Fruit fly (Drosophila melanogaster): ENCODE measurements around the gene Ddc.

Gene Ddc

DNA sequence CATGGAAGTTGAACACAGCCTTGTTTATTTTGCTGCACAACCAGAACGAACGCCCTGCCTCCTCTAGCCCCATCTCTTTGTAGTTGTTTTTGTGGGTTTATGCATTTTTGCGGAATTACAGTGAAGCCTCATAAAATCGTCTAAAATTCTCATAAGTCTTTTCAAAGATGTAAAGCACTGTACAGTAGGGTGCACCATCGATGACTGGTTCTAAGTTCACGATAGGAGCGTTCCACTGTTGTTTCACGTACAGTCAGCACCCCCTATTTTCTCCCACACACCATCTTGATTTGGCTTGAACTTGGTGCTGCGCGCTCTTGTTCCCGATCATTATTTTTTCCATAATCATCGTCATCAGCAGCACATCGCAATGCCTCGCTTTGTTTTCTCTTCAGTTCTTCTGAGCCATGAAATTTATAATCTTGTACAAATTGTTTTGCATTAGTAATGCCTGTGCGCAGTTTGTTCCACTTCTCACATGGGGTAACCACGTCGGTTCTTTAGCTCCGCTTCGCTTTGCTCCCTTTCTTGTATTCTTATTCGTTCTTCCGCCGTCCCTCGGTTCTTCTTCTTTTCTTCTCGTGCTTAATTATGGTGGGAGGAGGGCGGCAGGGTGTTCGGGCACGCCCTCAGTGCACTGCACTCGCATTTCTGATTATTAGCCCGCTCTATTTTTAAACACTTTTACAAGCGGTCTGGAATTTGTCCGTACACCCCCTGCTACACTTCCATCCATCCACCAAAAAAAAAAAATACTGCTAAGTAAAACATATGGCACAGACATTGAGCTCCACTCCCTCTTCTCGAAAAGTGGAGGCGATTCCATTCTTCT is 43.3 kb upstream of the Ddc start:
- TF ChIP-seq ey (GFP tag; optimal IDR thresholded peaks at IDR 0.05) (no peak), foxo (GFP tag; optimal IDR thresholded peaks at IDR 0.05) (peak in 1 of 2 experiments; percentile 17), h (GFP tag; optimal IDR thresholded peaks at IDR 0.05) (no peak), woc (GFP tag; optimal IDR thresholded peaks at IDR 0.05) (peak; percentile 34), HLH106 (tag; optimal IDR thresholded peaks at IDR 0.05) (peak; percentile 3), jim (GFP tag; optimal IDR thresholded peaks at IDR 0.05) (no peak), fru (GFP tag; optimal IDR thresholded peaks at IDR 0.05) (peak; percentile 24), OdsH (GFP tag; optimal IDR thresholded peaks at IDR 0.05) (peak; percentile 18), rgr (GFP tag; optimal IDR thresholded peaks at IDR 0.05) (no peak), Dfd (GFP tag; optimal IDR thresholded peaks at IDR 0.05) (no peak), psq (GFP tag; optimal IDR thresholded peaks at IDR 0.05) (peak; percentile 87), CG9705 (GFP tag; optimal IDR thresholded peaks at IDR 0.05) (no peak), Hr83 (GFP tag; optimal IDR thresholded peaks at IDR 0.05; ENCODE audit: poor library complexity, severe bottlenecking) (no peak)

DNA sequence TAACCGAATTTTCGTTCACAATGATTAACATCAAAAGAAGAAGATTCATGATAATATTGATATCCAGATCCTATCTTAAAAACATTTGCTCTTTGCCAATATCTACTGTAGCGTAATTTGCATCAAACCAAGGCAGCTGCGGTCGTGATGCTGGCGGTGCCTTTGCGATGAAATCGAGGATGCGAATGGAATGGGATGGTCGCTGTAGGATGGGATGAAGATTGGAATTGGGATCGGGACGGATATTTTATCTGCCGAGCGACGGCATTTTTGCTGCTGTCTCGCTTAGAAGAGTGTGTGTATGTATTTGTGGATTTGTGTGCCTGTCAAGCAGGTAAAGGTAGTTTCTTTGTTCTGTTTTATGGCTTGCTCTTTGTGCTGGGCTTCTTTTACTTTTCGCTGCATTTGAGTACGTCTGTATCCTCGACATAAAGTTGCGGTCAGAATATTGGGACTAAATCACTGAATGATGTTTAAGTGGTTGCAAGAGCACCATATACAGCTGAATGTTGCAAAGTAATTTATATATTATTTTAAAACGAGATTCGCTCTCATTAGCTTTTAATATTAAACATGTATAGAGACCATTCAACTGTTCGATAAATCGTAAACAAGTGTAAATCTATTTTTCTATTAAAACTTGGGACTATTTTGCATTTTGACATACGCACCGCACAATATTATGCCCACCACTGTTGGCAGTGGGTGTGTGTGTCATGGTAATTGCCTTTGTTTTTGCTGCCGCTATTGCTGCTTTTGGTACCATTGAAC is 42.4 kb upstream of the Ddc start:
- TF ChIP-seq dsf (GFP tag; optimal IDR thresholded peaks at IDR 0.05; ENCODE audit: borderline replicate concordance) (no peak), Mio (GFP tag; optimal IDR thresholded peaks at IDR 0.05) (no peak), jim (GFP tag; optimal IDR thresholded peaks at IDR 0.05) (no peak), tai (GFP tag; optimal IDR thresholded peaks at IDR 0.05) (peak; percentile 35), psq (GFP tag; optimal IDR thresholded peaks at IDR 0.05) (peak; percentile 86), rgr (GFP tag; optimal IDR thresholded peaks at IDR 0.05) (peak; percentile 55), sage (GFP tag; optimal IDR thresholded peaks at IDR 0.05) (peak; percentile 58), Sp1 (GFP tag; optimal IDR thresholded peaks at IDR 0.05) (peak; percentile 42), lola (GFP tag; optimal IDR thresholded peaks at IDR 0.05) (no peak), h (GFP tag; optimal IDR thresholded peaks at IDR 0.05) (peak; percentile 58), dmrt93B (GFP tag; optimal IDR thresholded peaks at IDR 0.05) (peak; percentile 2), CG32264 (GFP tag; optimal IDR thresholded peaks at IDR 0.05) (peak; percentile 28), HLH106 (tag; optimal IDR thresholded peaks at IDR 0.05) (peak; percentile 48), foxo (GFP tag; optimal IDR thresholded peaks at IDR 0.05) (peak in 1 of 2 experiments; percentile 61), GATAd (GFP tag; optimal IDR thresholded peaks at IDR 0.05) (no peak), Dif (GFP tag; optimal IDR thresholded peaks at IDR 0.05; ENCODE audit: partially characterized antibody) (no peak), Hnf4 (GFP tag; optimal IDR thresholded peaks at IDR 0.05) (peak; percentile 35), br (GFP tag; optimal IDR thresholded peaks at IDR 0.05) (peak; percentile 41), fru (GFP tag; optimal IDR thresholded peaks at IDR 0.05) (peak; percentile 62), brk (GFP tag; optimal IDR thresholded peaks at IDR 0.05) (peak; percentile 68), dl (GFP tag; optimal IDR thresholded peaks at IDR 0.05; ENCODE audit: insufficient read depth in 1 of 2, partially characterized antibody in 2 of 2) (peak in 1 of 2 experiments; percentile 19), Jra (GFP tag; optimal IDR thresholded peaks at IDR 0.05) (no peak), OdsH (GFP tag; optimal IDR thresholded peaks at IDR 0.05) (peak; percentile 55), Rel (GFP tag; optimal IDR thresholded peaks at IDR 0.05) (peak; percentile 59), Rel (tag; optimal IDR thresholded peaks at IDR 0.05) (no peak), Vsx2 (GFP tag; optimal IDR thresholded peaks at IDR 0.05; ENCODE audit: partially characterized antibody) (no peak), ey (GFP tag; optimal IDR thresholded peaks at IDR 0.05) (peak; percentile 67), woc (GFP tag; optimal IDR thresholded peaks at IDR 0.05) (peak; percentile 20)

DNA sequence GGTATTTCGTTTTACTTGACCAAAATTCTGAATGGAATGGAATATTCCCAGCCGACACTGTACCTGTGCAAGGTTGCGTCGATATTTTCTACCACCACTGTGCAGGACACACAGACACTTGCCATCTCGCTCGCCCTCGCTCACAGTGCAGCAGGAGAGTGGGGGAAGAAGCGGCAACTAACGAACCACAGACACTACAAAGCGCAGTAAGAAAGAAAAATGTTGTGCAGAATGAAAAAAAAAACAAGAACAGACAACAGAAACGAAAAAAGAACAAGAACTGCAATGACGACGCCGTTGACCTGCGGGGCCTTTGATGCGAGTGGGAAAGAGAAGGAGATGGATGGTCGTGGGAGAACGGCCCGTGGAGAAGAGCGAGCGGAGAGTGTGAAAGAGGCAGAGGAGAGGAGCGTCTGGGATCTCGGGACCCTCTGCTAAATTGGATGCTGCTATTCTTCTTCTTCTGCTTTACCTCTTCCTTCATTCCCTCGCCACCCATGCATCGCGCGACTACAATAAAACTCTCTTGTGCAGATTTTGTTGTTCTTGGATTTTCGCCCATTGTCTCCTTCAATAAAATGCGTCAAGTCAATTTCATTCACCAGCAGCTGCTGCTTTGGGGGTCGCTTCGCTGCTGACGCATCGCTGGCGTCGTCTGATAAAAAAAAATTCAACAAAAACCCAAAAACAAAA is 41.3 kb upstream of the Ddc start:
- TF ChIP-seq dmrt93B (GFP tag; optimal IDR thresholded peaks at IDR 0.05) (no peak), tai (GFP tag; optimal IDR thresholded peaks at IDR 0.05) (no peak), woc (GFP tag; optimal IDR thresholded peaks at IDR 0.05) (peak; percentile 35), rgr (GFP tag; optimal IDR thresholded peaks at IDR 0.05) (peak; percentile 29), dl (GFP tag; optimal IDR thresholded peaks at IDR 0.05; ENCODE audit: insufficient read depth in 1 of 2, partially characterized antibody in 2 of 2) (peak; percentile 33 to 47), CG9705 (GFP tag; optimal IDR thresholded peaks at IDR 0.05) (no peak), HLH106 (tag; optimal IDR thresholded peaks at IDR 0.05) (peak; percentile 2), dsf (GFP tag; optimal IDR thresholded peaks at IDR 0.05; ENCODE audit: borderline replicate concordance) (no peak), Jra (GFP tag; optimal IDR thresholded peaks at IDR 0.05) (peak; percentile 43), N (GFP tag; optimal IDR thresholded peaks at IDR 0.05) (no peak), lola (GFP tag; optimal IDR thresholded peaks at IDR 0.05) (no peak), psq (GFP tag; optimal IDR thresholded peaks at IDR 0.05) (peak; percentile 99), Dfd (GFP tag; optimal IDR thresholded peaks at IDR 0.05) (no peak), Hr83 (GFP tag; optimal IDR thresholded peaks at IDR 0.05; ENCODE audit: poor library complexity, severe bottlenecking) (peak; percentile 14), Hnf4 (GFP tag; optimal IDR thresholded peaks at IDR 0.05) (peak; percentile 29), br (GFP tag; optimal IDR thresholded peaks at IDR 0.05) (peak; percentile 56), CG32264 (GFP tag; optimal IDR thresholded peaks at IDR 0.05) (peak; percentile 36), pan (optimal IDR thresholded peaks at IDR 0.05) (no peak), Myc (optimal IDR thresholded peaks at IDR 0.05) (no peak), Dif (GFP tag; optimal IDR thresholded peaks at IDR 0.05; ENCODE audit: partially characterized antibody) (peak; percentile 55), Rel (GFP tag; optimal IDR thresholded peaks at IDR 0.05) (peak; percentile 87), Rel (tag; optimal IDR thresholded peaks at IDR 0.05) (no peak), ey (GFP tag; optimal IDR thresholded peaks at IDR 0.05) (no peak), usp (GFP tag; optimal IDR thresholded peaks at IDR 0.05) (no peak), sage (GFP tag; optimal IDR thresholded peaks at IDR 0.05) (peak; percentile 3), Mio (GFP tag; optimal IDR thresholded peaks at IDR 0.05) (no peak), h (GFP tag; optimal IDR thresholded peaks at IDR 0.05) (peak; percentile 13), jim (GFP tag; optimal IDR thresholded peaks at IDR 0.05) (peak; percentile 94), OdsH (GFP tag; optimal IDR thresholded peaks at IDR 0.05) (peak; percentile 10), fru (GFP tag; optimal IDR thresholded peaks at IDR 0.05) (peak; percentile 82), Sp1 (GFP tag; optimal IDR thresholded peaks at IDR 0.05) (peak; percentile 73), foxo (GFP tag; optimal IDR thresholded peaks at IDR 0.05) (no peak), Vsx2 (GFP tag; optimal IDR thresholded peaks at IDR 0.05; ENCODE audit: partially characterized antibody) (no peak)

Data from whole organism, wandering third instar larva.